Fruit fly (Drosophila melanogaster) whole organism, prepupa: ENCODE measurements around the gene Set8.
A peak's percentile ranks its signal among the peaks of the same experiment; 100 is the strongest.

ENCODE experiments used
- CG10631 ChIP-seq: fragments of 200-800 bp; sonication (Bioruptor generic); optimal IDR thresholded peaks from 2 replicates; lab custom pipeline; 2016; ENCODE audit warnings: missing biosample characterization, missing genetic modification characterization
- CG10669 ChIP-seq: fragments of 200-800 bp; sonication (Bioruptor generic); optimal IDR thresholded peaks from 3 replicates; lab custom pipeline; 2018; ENCODE audit warnings: missing biosample characterization, mild to moderate bottlenecking, missing genetic modification characterization, moderate library complexity
- CG11294 ChIP-seq: fragments of 200-800 bp; sonication (Bioruptor generic); IDR thresholded peaks from 2 replicates; pipeline ENCODE4 v1.3.6; 2022; ENCODE audit warnings: missing biosample characterization, missing genetic modification characterization
- CG11762 ChIP-seq: fragments of 200-800 bp; sonication (Bioruptor generic); optimal IDR thresholded peaks from 3 replicates; lab custom pipeline; 2016; ENCODE audit warnings: missing biosample characterization, missing genetic modification characterization; ENCODE audit not compliant: insufficient read depth
- CG15336 ChIP-seq: fragments of 200-800 bp; sonication (Bioruptor generic); IDR thresholded peaks from 2 replicates; pipeline ENCODE4 v1.3.6; 2022; ENCODE audit warnings: missing biosample characterization, missing genetic modification characterization
- CG1621 ChIP-seq: fragments of 200-800 bp; sonication (Bioruptor generic); optimal IDR thresholded peaks from 3 replicates; lab custom pipeline; 2018; ENCODE audit warnings: missing biosample characterization, mild to moderate bottlenecking, missing genetic modification characterization
- CG16779 ChIP-seq: fragments of 200-800 bp; sonication (Bioruptor generic); optimal IDR thresholded peaks from 3 replicates; lab custom pipeline; 2017; ENCODE audit warnings: missing biosample characterization, mild to moderate bottlenecking, missing genetic modification characterization
- CG3032 ChIP-seq: fragments of 200-800 bp; optimal IDR thresholded peaks from 2 replicates; lab custom pipeline; 2019; ENCODE audit warnings: missing biosample characterization, mild to moderate bottlenecking, missing genetic modification characterization, moderate library complexity
- CG31627 ChIP-seq: fragments of 200-800 bp; sonication (Bioruptor generic); optimal IDR thresholded peaks from 3 replicates; lab custom pipeline; 2016; ENCODE audit warnings: missing biosample characterization, missing genetic modification characterization
- CG32006 ChIP-seq: fragments of 200-800 bp; sonication (Bioruptor generic); optimal IDR thresholded peaks from 3 replicates; lab custom pipeline; 2017; ENCODE audit warnings: missing biosample characterization, mild to moderate bottlenecking, missing genetic modification characterization
- CG3919 ChIP-seq: fragments of 200-800 bp; sonication (Bioruptor generic); optimal IDR thresholded peaks from 3 replicates; lab custom pipeline; 2016; ENCODE audit warnings: missing biosample characterization, missing genetic modification characterization
- CG4318 ChIP-seq: fragments of 200-800 bp; sonication (Bioruptor generic); optimal IDR thresholded peaks from 3 replicates; lab custom pipeline; 2017; ENCODE audit warnings: missing biosample characterization, mild to moderate bottlenecking, missing genetic modification characterization
- CG6163 ChIP-seq: fragments of 200-800 bp; sonication (Bioruptor generic); IDR thresholded peaks from 3 replicates; pipeline ENCODE4 v1.3.6; 2022; ENCODE audit warnings: missing biosample characterization, missing genetic modification characterization
- CG6276 ChIP-seq: fragments of 200-800 bp; sonication (Bioruptor generic); optimal IDR thresholded peaks from 2 replicates; lab custom pipeline; 2017; ENCODE audit warnings: missing biosample characterization, mild to moderate bottlenecking, missing genetic modification characterization
- CG6792 ChIP-seq: fragments of 200-800 bp; sonication (Bioruptor generic); optimal IDR thresholded peaks from 3 replicates; lab custom pipeline; 2016; ENCODE audit warnings: missing biosample characterization, missing genetic modification characterization
- CG7368 ChIP-seq: fragments of 200-800 bp; sonication (Bioruptor generic); optimal IDR thresholded peaks from 3 replicates; lab custom pipeline; 2016; ENCODE audit warnings: missing biosample characterization, missing genetic modification characterization
- CG8119 ChIP-seq: fragments of 200-800 bp; sonication (Bioruptor generic); IDR thresholded peaks from 3 replicates; pipeline ENCODE4 v1.3.6; 2022; ENCODE audit warnings: missing biosample characterization, missing genetic modification characterization
- CG8632 ChIP-seq: fragments of 200-800 bp; sonication (Bioruptor generic); optimal IDR thresholded peaks from 3 replicates; lab custom pipeline; 2016; ENCODE audit warnings: missing biosample characterization, missing genetic modification characterization
- CG9139 ChIP-seq: fragments of 200-800 bp; sonication (Bioruptor generic); optimal IDR thresholded peaks from 3 replicates; lab custom pipeline; 2017; ENCODE audit warnings: missing biosample characterization, mild to moderate bottlenecking, missing genetic modification characterization
- Eip75B ChIP-seq: fragments of 200-800 bp; sonication (Bioruptor generic); optimal IDR thresholded peaks from 3 replicates; lab custom pipeline; 2016; ENCODE audit warnings: missing biosample characterization, missing genetic modification characterization
- Eip78C ChIP-seq: fragments of 200-800 bp; sonication (Bioruptor generic); peaks from one replicate; lab custom pipeline; 2016; ENCODE audit warnings: missing biosample characterization, missing genetic modification characterization
- Eip93F ChIP-seq: fragments of 200-800 bp; sonication (Bioruptor generic); optimal IDR thresholded peaks from 2 replicates; lab custom pipeline; 2016; ENCODE audit warnings: missing biosample characterization, mild to moderate bottlenecking, missing genetic modification characterization
- Ets96B ChIP-seq: fragments of 200-800 bp; optimal IDR thresholded peaks from 2 replicates; lab custom pipeline; 2019; ENCODE audit warnings: missing biosample characterization, mild to moderate bottlenecking, missing genetic modification characterization, moderate library complexity
- Gug ChIP-seq: fragments of 200-800 bp; sonication (Bioruptor generic); IDR thresholded peaks from 2 replicates; pipeline ENCODE4 v1.3.6; 2022; ENCODE audit warnings: missing biosample characterization, missing genetic modification characterization
- Hr38 ChIP-seq: sonication (Bioruptor generic); optimal IDR thresholded peaks from 2 replicates; lab custom pipeline; 2016; ENCODE audit warnings: missing biosample characterization, missing genetic modification characterization
- Hr39 ChIP-seq: fragments of 200-800 bp; sonication (Bioruptor generic); optimal IDR thresholded peaks from 2 replicates; lab custom pipeline; 2016; ENCODE audit warnings: missing biosample characterization, missing genetic modification characterization
- Hr4 ChIP-seq: fragments of 200-800 bp; sonication (Bioruptor generic); optimal IDR thresholded peaks from 3 replicates; lab custom pipeline; 2016; ENCODE audit warnings: missing biosample characterization, missing genetic modification characterization
- Met ChIP-seq: fragments of 200-800 bp; sonication (Bioruptor generic); optimal IDR thresholded peaks from 3 replicates; lab custom pipeline; 2016; ENCODE audit warnings: missing biosample characterization, missing genetic modification characterization
- OdsH ChIP-seq: fragments of 200-800 bp; sonication (Bioruptor generic); optimal IDR thresholded peaks from 3 replicates; lab custom pipeline; 2016; ENCODE audit warnings: missing biosample characterization, missing genetic modification characterization
- Smox ChIP-seq: fragments of 200-800 bp; sonication (Bioruptor generic); optimal IDR thresholded peaks from 3 replicates; lab custom pipeline; 2016; ENCODE audit warnings: missing biosample characterization, missing genetic modification characterization
- Sox102F ChIP-seq: fragments of 200-800 bp; sonication (Bioruptor generic); optimal IDR thresholded peaks from 2 replicates; lab custom pipeline; 2016; ENCODE audit warnings: missing biosample characterization, mild to moderate bottlenecking, missing genetic modification characterization
- Sox14 ChIP-seq: fragments of 200-800 bp; sonication (Bioruptor generic); optimal IDR thresholded peaks from 3 replicates; lab custom pipeline; 2016; ENCODE audit warnings: missing biosample characterization, missing genetic modification characterization
- Sox15 ChIP-seq: fragments of 200-800 bp; sonication (Bioruptor generic); optimal IDR thresholded peaks from 3 replicates; lab custom pipeline; 2016; ENCODE audit warnings: missing biosample characterization, missing genetic modification characterization
- achi ChIP-seq: fragments of 200-800 bp; sonication (Bioruptor generic); optimal IDR thresholded peaks from 3 replicates; lab custom pipeline; 2016; ENCODE audit warnings: missing biosample characterization, missing genetic modification characterization
- cyc ChIP-seq: fragments of 200-800 bp; sonication (Bioruptor generic); optimal IDR thresholded peaks from 3 replicates; lab custom pipeline; 2016; ENCODE audit warnings: missing biosample characterization, missing genetic modification characterization
- dsx ChIP-seq: fragments of 200-800 bp; optimal IDR thresholded peaks from 3 replicates; lab custom pipeline; 2019; ENCODE audit warnings: missing biosample characterization, mild to moderate bottlenecking, missing genetic modification characterization, moderate library complexity; ENCODE audit not compliant: poor library complexity, severe bottlenecking
- eg ChIP-seq: fragments of 200-800 bp; sonication (Bioruptor generic); IDR thresholded peaks from 3 replicates; pipeline ENCODE4 v1.3.6; 2022; ENCODE audit warnings: missing biosample characterization, missing genetic modification characterization
- esn ChIP-seq: fragments of 200-800 bp; sonication (Bioruptor generic); optimal IDR thresholded peaks from 2 replicates; lab custom pipeline; 2016; ENCODE audit warnings: missing biosample characterization, mild to moderate bottlenecking, missing genetic modification characterization, moderate library complexity
- fkh ChIP-seq: fragments of 200-800 bp; sonication (Bioruptor generic); optimal IDR thresholded peaks from 3 replicates; lab custom pipeline; 2017; ENCODE audit warnings: missing biosample characterization, mild to moderate bottlenecking, missing genetic modification characterization, moderate library complexity
- lz ChIP-seq: fragments of 200-800 bp; sonication (Bioruptor generic); optimal IDR thresholded peaks from 3 replicates; lab custom pipeline; 2016; ENCODE audit warnings: missing biosample characterization, missing genetic modification characterization
- net ChIP-seq: fragments of 200-800 bp; sonication (Bioruptor generic); optimal IDR thresholded peaks from 3 replicates; lab custom pipeline; 2016; ENCODE audit warnings: missing biosample characterization, missing genetic modification characterization
- pdm3 ChIP-seq: fragments of 200-800 bp; sonication (Bioruptor generic); optimal IDR thresholded peaks from 3 replicates; lab custom pipeline; 2016; ENCODE audit warnings: missing biosample characterization, missing genetic modification characterization
- salr ChIP-seq, 2 experiments: fragments of 200-800 bp; sonication (Bioruptor generic); optimal IDR thresholded peaks; 3 replicates each; lab custom pipeline; 2016 to 2018; ENCODE audit warnings: missing biosample characterization in 2 of 2, missing genetic modification characterization in 2 of 2, mild to moderate bottlenecking in 1 of 2
- spab ChIP-seq: fragments of 200-800 bp; sonication (Bioruptor generic); optimal IDR thresholded peaks from 2 replicates; lab custom pipeline; 2017; ENCODE audit warnings: missing biosample characterization, mild to moderate bottlenecking, missing genetic modification characterization, missing genetic modification reagents
- ss ChIP-seq, 2 experiments: fragments of 200-800 bp; sonication (Bioruptor generic); optimal IDR thresholded peaks; 2 replicates in 1 of 2; 3 replicates in 1 of 2; lab custom pipeline; 2017 to 2018; ENCODE audit warnings: mild to moderate bottlenecking in 2 of 2, missing biosample characterization in 2 of 2, missing genetic modification characterization in 2 of 2, moderate library complexity in 1 of 2
- svp ChIP-seq: fragments of 200-800 bp; sonication (Bioruptor generic); peaks from one replicate; lab custom pipeline; 2016; ENCODE audit warnings: missing biosample characterization, missing genetic modification characterization
- topi ChIP-seq: fragments of 200-800 bp; sonication (Bioruptor generic); optimal IDR thresholded peaks from 3 replicates; lab custom pipeline; 2016; ENCODE audit warnings: missing biosample characterization, missing genetic modification characterization
- vri ChIP-seq: fragments of 200-800 bp; sonication (Bioruptor generic); optimal IDR thresholded peaks from 3 replicates; lab custom pipeline; 2016; ENCODE audit warnings: missing biosample characterization, mild to moderate bottlenecking, missing genetic modification characterization

The Set8 gene

dm6 chr3R:14357405-14357804 is 41.6 kb downstream of the Set8 start (continued):
- peak in 1 of 2 experiments; percentile 6 for TF ChIP-seq salr (GFP tag; optimal IDR thresholded peaks at IDR 0.05; lab: Kevin White, UChicago)
- TF ChIP-seq CG7368 (GFP tag; lab: Kevin White, UChicago) = peak; percentile 58
- peak; percentile 27 for TF ChIP-seq CG11762
- TF ChIP-seq svp (GFP tag; lab: Kevin White, UChicago) = peak; percentile 85
- peak; percentile 64 for TF ChIP-seq OdsH (GFP tag; lab: Kevin White, UChicago)
- peak; percentile 60 for TF ChIP-seq CG3032 (tag; lab: Kevin White, UChicago)
- TF ChIP-seq Met = peak; percentile 72
- peak; percentile 64 for TF ChIP-seq Hr4
- TF ChIP-seq Smox = peak; percentile 51
- no peak for TF ChIP-seq Hr38
- peak; percentile 73 for TF ChIP-seq CG31627
- peak; percentile 77 for TF ChIP-seq eg
- TF ChIP-seq Ets96B (tag; lab: Kevin White, UChicago) = peak; percentile 69
- TF ChIP-seq Sox14 (GFP tag; lab: Kevin White, UChicago) = peak; percentile 53
- no peak for TF ChIP-seq fkh
- TF ChIP-seq CG1621 (tag; lab: Kevin White, UChicago) = peak; percentile 20
- TF ChIP-seq Gug (GFP tag; lab: Robert Waterston, UW) = peak; percentile 61; the same call in 1 of the 2 replicates
- TF ChIP-seq topi (GFP tag; lab: Kevin White, UChicago) = peak; percentile 69
- peak; percentile 57; the same call in 2 of the 3 replicates for TF ChIP-seq CG8119 (GFP tag; lab: Robert Waterston, UW)
- TF ChIP-seq CG6276 = peak; percentile 23
- peak; percentile 69 for TF ChIP-seq pdm3
- peak; percentile 35 for TF ChIP-seq vri (GFP tag; lab: Kevin White, UChicago)
- no peak for TF ChIP-seq CG16779 (tag; lab: Kevin White, UChicago)
- peak; percentile 68 for TF ChIP-seq esn (GFP tag; lab: Kevin White, UChicago)
- peak; percentile 88 for TF ChIP-seq Eip78C (GFP tag; lab: Kevin White, UChicago)
- TF ChIP-seq lz = peak; percentile 50

- TF ChIP-seq cyc (GFP tag; lab: Kevin White, UChicago) (peak; percentile 24), Sox15 (GFP tag; lab: Kevin White, UChicago) (no peak), CG6163 (GFP tag; lab: Robert Waterston, UW) (peak; percentile 58; the same call in 2 of the 3 replicates), CG6276 (no peak), Sox102F (GFP tag; lab: Kevin White, UChicago) (peak; percentile 52), dsx (GFP tag; lab: Kevin White, UChicago) (no peak), CG11294 (GFP tag; lab: Robert Waterston, UW) (no peak), esn (GFP tag; lab: Kevin White, UChicago) (peak; percentile 63), ss (GFP tag; optimal IDR thresholded peaks at IDR 0.05; lab: Kevin White, UChicago) (no peak), Hr39 (GFP tag; lab: Kevin White, UChicago) (peak; percentile 9), svp (GFP tag; lab: Kevin White, UChicago) (peak; percentile 66), Gug (GFP tag; lab: Robert Waterston, UW) (no peak), CG9139 (GFP tag; lab: Kevin White, UChicago) (no peak), pdm3 (no peak), topi (GFP tag; lab: Kevin White, UChicago) (peak; percentile 57), Sox14 (GFP tag; lab: Kevin White, UChicago) (peak; percentile 65), CG4318 (no peak), lz (no peak), OdsH (GFP tag; lab: Kevin White, UChicago) (peak; percentile 14), Met (peak; percentile 37), CG32006 (no peak), Eip78C (GFP tag; lab: Kevin White, UChicago) (peak; percentile 44), salr (GFP tag; optimal IDR thresholded peaks at IDR 0.05; lab: Kevin White, UChicago) (no peak), CG31627 (peak; percentile 24), achi (GFP tag; lab: Kevin White, UChicago) (no peak), CG15336 (GFP tag; lab: Robert Waterston, UW) (0 out of 2 replicates have a peak, but pooled peaks have one; percentile 8), Eip75B (GFP tag; lab: Kevin White, UChicago) (no peak), CG6792 (GFP tag; lab: Kevin White, UChicago) (peak; percentile 19), CG3032 (tag; lab: Kevin White, UChicago) (no peak), CG8119 (GFP tag; lab: Robert Waterston, UW) (no peak), CG8632 (GFP tag; lab: Kevin White, UChicago) (no peak), CG11762 (no peak), Eip93F (GFP tag; lab: Kevin White, UChicago) (no peak), vri (GFP tag; lab: Kevin White, UChicago) (peak; percentile 75), CG3919 (GFP tag; lab: Kevin White, UChicago) (peak; percentile 56), CG10631 (GFP tag; lab: Kevin White, UChicago) (no peak), Smox (no peak), net (GFP tag; lab: Kevin White, UChicago) (no peak), CG16779 (tag; lab: Kevin White, UChicago) (no peak), spab (GFP tag; lab: Kevin White, UChicago) (no peak), CG10669 (no peak)
These were observed 45.9 kb downstream of the Set8 start, which contains the start of gene Dnaaf5 for dm6 chr3R:14361741-14362232. TSS of gene Dnaaf5 (minus strand) at chr3R:14361786.
